Worm (Caenorhabditis elegans) whole organism, L4/young adult: ENCODE results near the gene B0272.4.
"Not testable (repeated sequence)": the region's sequence is repeated elsewhere in the genome, so short reads cannot be mapped to it uniquely, and the experiment has no call there.

Source experiments
- W03F9.2 ChIP-seq: fragments of 150-350 bp; optimal IDR thresholded peaks from 2 replicates; lab custom pipeline; 2014; ENCODE audit warnings: missing biosample characterization, missing genetic modification characterization
- dao-5 ChIP-seq: sonication (generic microtip); optimal IDR thresholded peaks from 2 replicates; lab custom pipeline; 2016; ENCODE audit warnings: missing genotype, missing genetic modification characterization, moderate library complexity, missing compliant biosample characterization
- him-1 ChIP-seq: sonication (generic microtip); optimal IDR thresholded peaks from 2 replicates; lab custom pipeline; 2016; ENCODE audit warnings: missing genotype, missing genetic modification reagents, missing genetic modification characterization, missing compliant biosample characterization

Gene B0272.4

ce11 chrX:9431002-9431482, 2.8 kb downstream of the B0272.4 start, which contains the start of gene B0272.3:
Gene B0272.3, plus strand, starts transcription at chrX:9431432.
- TF ChIP-seq dao-5 (tag; lab: Kevin White, UChicago) (no peak), W03F9.2 (tag; lab: Kevin White, UChicago) (no peak), him-1 (tag; lab: Kevin White, UChicago) (no peak)

- no peak for TF ChIP-seq W03F9.2 (tag; lab: Kevin White, UChicago)
- TF ChIP-seq dao-5 (tag; lab: Kevin White, UChicago) = no peak
- no peak for TF ChIP-seq him-1 (tag; lab: Kevin White, UChicago)
These were observed 8.6 kb downstream of the B0272.4 start, which contains the start of gene tbb-4 for ce11 chrX:9436843-9437312. Gene tbb-4, minus strand, starts transcription at chrX:9436893.

ce11 chrX:9441512-9441911, 13.3 kb downstream of the B0272.4 start, which contains the start of gene memb-1:
Gene memb-1, minus strand, starts transcription at chrX:9441571.
- TF ChIP-seq him-1 (tag; lab: Kevin White, UChicago) (peak; percentile 64), dao-5 (tag; lab: Kevin White, UChicago) (no peak), W03F9.2 (tag; lab: Kevin White, UChicago) (peak; percentile 14)

ce11 chrX:9443871-9444270, 15.6 kb downstream of the B0272.4 start:
- TF ChIP-seq him-1 (tag; lab: Kevin White, UChicago) = no peak
- TF ChIP-seq W03F9.2 (tag; lab: Kevin White, UChicago) = no peak
- TF ChIP-seq dao-5 (tag; lab: Kevin White, UChicago) = no peak

- TF ChIP-seq W03F9.2 (tag; lab: Kevin White, UChicago) (no peak), him-1 (tag; lab: Kevin White, UChicago) (no peak), dao-5 (tag; lab: Kevin White, UChicago) (no peak)
These were observed 18.0 kb downstream of the B0272.4 start, which contains the start of gene ZK899.1 for ce11 chrX:9446177-9446694. Gene ZK899.1, plus strand, starts transcription at chrX:9446644.

ce11 chrX:9449330-9449729, 21.1 kb downstream of the B0272.4 start, which contains the start of gene ZK899.7:
Gene ZK899.7, minus strand, starts transcription at chrX:9449430.
- TF ChIP-seq dao-5 (tag; lab: Kevin White, UChicago) (no peak), W03F9.2 (tag; lab: Kevin White, UChicago) (no peak), him-1 (tag; lab: Kevin White, UChicago) (no peak)

ce11 chrX:9451944-9452453, 23.8 kb downstream of the B0272.4 start, which contains the start of gene ZK899.2:
Gene ZK899.2, minus strand, starts transcription at chrX:9451994.
- TF ChIP-seq him-1 (tag; lab: Kevin White, UChicago) (no peak), W03F9.2 (tag; lab: Kevin White, UChicago) (no peak), dao-5 (tag; lab: Kevin White, UChicago) (no peak)

- no peak for TF ChIP-seq W03F9.2 (tag; lab: Kevin White, UChicago)
- TF ChIP-seq dao-5 (tag; lab: Kevin White, UChicago) = no peak
- TF ChIP-seq him-1 (tag; lab: Kevin White, UChicago) = no peak
These were observed 24.4 kb downstream of the B0272.4 start, which contains the start of gene ZK899.3 for ce11 chrX:9452483-9453198. Gene ZK899.3, plus strand, starts transcription at chrX:9453148.

ce11 chrX:9456579-9456978, 28.3 kb downstream of the B0272.4 start:
- TF ChIP-seq W03F9.2 (tag; lab: Kevin White, UChicago) = no peak
- TF ChIP-seq him-1 (tag; lab: Kevin White, UChicago) = no peak
- no peak for TF ChIP-seq dao-5 (tag; lab: Kevin White, UChicago)

ce11 chrX:9458142-9458541, 29.9 kb downstream of the B0272.4 start, which contains the start of gene tba-8:
Gene tba-8, minus strand, starts transcription at chrX:9458348.
- TF ChIP-seq dao-5 (tag; lab: Kevin White, UChicago) = no peak
- no peak for TF ChIP-seq him-1 (tag; lab: Kevin White, UChicago)
- TF ChIP-seq W03F9.2 (tag; lab: Kevin White, UChicago) = no peak

ce11 chrX:9460834-9461233, 32.6 kb downstream of the B0272.4 start, which contains the start of gene ZK899.5:
Gene ZK899.5, minus strand, starts transcription at chrX:9460934.
- TF ChIP-seq dao-5, W03F9.2, him-1 (tag; lab: Kevin White, UChicago): not testable (repeated sequence)

ce11 chrX:9463045-9463444, 34.8 kb downstream of the B0272.4 start, which contains the start of gene ZK899.6:
Gene ZK899.6, plus strand, starts transcription at chrX:9463345.
- not testable (repeated sequence) for TF ChIP-seq dao-5, him-1, W03F9.2 (tag; lab: Kevin White, UChicago)
